Worm (Caenorhabditis elegans) whole organism, L4 larva: ENCODE data around the gene srx-31.
A peak's percentile ranks its signal among the peaks of the same experiment; 100 is the strongest.

Experiments used
- F10B5.3 ChIP-seq: sonication (generic microtip); optimal IDR thresholded peaks from 2 replicates; lab custom pipeline; 2016; ENCODE audit warnings: mild to moderate bottlenecking, missing genetic modification characterization, missing compliant biosample characterization
- F26F4.8 ChIP-seq: fragments of 200-800 bp; sonication (Bioruptor generic); conservative IDR thresholded peaks from 2 replicates; pipeline ENCODE4 v1.3.6; 2022; ENCODE audit warnings: missing genetic modification characterization, missing compliant biosample characterization
- F49E8.2 ChIP-seq: sonication (generic microtip); optimal IDR thresholded peaks from 2 replicates; lab custom pipeline; 2016; ENCODE audit warnings: missing compliant biosample characterization, mild to moderate bottlenecking, missing genetic modification characterization, borderline replicate concordance
- Y5F2A.4 ChIP-seq: fragments of 200-800 bp; sonication (Bioruptor generic); optimal IDR thresholded peaks from 2 replicates; lab custom pipeline; 2018; ENCODE audit warnings: mild to moderate bottlenecking, missing genetic modification characterization, missing compliant biosample characterization
- Y75B8A.6 ChIP-seq: fragments of 200-800 bp; sonication (Bioruptor generic); IDR thresholded peaks from 2 replicates; pipeline ENCODE4 v1.3.6; 2022; ENCODE audit warnings: missing genetic modification reagents, missing genetic modification characterization, missing compliant biosample characterization
- aha-1 ChIP-seq: fragments of 150-350 bp; peaks from one replicate; lab custom pipeline; 2014; ENCODE audit warnings: missing biosample characterization, missing genetic modification characterization
- aly-2 ChIP-seq: sonication (generic microtip); optimal IDR thresholded peaks from 2 replicates; lab custom pipeline; 2018; ENCODE audit warnings: missing biosample characterization, missing genetic modification characterization
- arid-1 ChIP-seq: fragments of 200-800 bp; sonication (Bioruptor generic); conservative IDR thresholded peaks from 2 replicates; pipeline ENCODE4 v1.3.6; 2022; ENCODE audit warnings: missing genetic modification reagents, missing genetic modification characterization, missing compliant biosample characterization
- attf-4 ChIP-seq: sonication (generic microtip); optimal IDR thresholded peaks from 3 replicates; lab custom pipeline; 2017; ENCODE audit warnings: missing biosample characterization, missing genetic modification characterization
- ceh-32 ChIP-seq: sonication (generic microtip); optimal IDR thresholded peaks from 2 replicates; lab custom pipeline; 2016; ENCODE audit warnings: mild to moderate bottlenecking, missing genetic modification characterization, missing compliant biosample characterization; ENCODE audit not compliant: poor library complexity
- ceh-44 ChIP-seq: fragments of 200-800 bp; sonication (Bioruptor generic); IDR thresholded peaks from 2 replicates; pipeline ENCODE4 v1.3.6; 2022; ENCODE audit warnings: missing genetic modification reagents, missing genetic modification characterization, missing compliant biosample characterization
- ceh-62 ChIP-seq: sonication (generic microtip); optimal IDR thresholded peaks from 2 replicates; lab custom pipeline; 2017; ENCODE audit warnings: missing biosample characterization, missing genetic modification characterization
- ceh-82 ChIP-seq: sonication (generic microtip); optimal IDR thresholded peaks from 2 replicates; lab custom pipeline; 2017; ENCODE audit warnings: missing biosample characterization, missing genetic modification characterization
- ces-1 ChIP-seq: fragments of 150-350 bp; sonication (generic microtip); optimal IDR thresholded peaks from 4 replicates; lab custom pipeline; 2014; ENCODE audit warnings: missing biosample characterization, missing genetic modification reagents, missing genetic modification characterization
- ctbp-1 ChIP-seq: fragments of 200-800 bp; sonication (Bioruptor generic); IDR thresholded peaks from 2 replicates; pipeline ENCODE4 v1.3.6; 2022; ENCODE audit warnings: missing genetic modification reagents, missing genetic modification characterization, missing compliant biosample characterization
- dmd-9 ChIP-seq: fragments of 200-800 bp; sonication (Bioruptor generic); IDR thresholded peaks from 2 replicates; pipeline ENCODE4 v1.3.6; 2022; ENCODE audit warnings: missing genetic modification reagents, missing genetic modification characterization, missing compliant biosample characterization
- duxl-1 ChIP-seq: sonication (generic microtip); optimal IDR thresholded peaks from 2 replicates; lab custom pipeline; 2016; ENCODE audit warnings: mild to moderate bottlenecking, missing genetic modification characterization, moderate library complexity, missing compliant biosample characterization; ENCODE audit not compliant: poor library complexity
- fkh-10 ChIP-seq: fragments of 150-350 bp; optimal IDR thresholded peaks from 2 replicates; lab custom pipeline; 2014; ENCODE audit warnings: missing biosample characterization, missing genetic modification reagents, missing genetic modification characterization
- fos-1 ChIP-seq: fragments of 150-350 bp; optimal IDR thresholded peaks from 2 replicates; lab custom pipeline; 2014; ENCODE audit warnings: missing biosample characterization, missing genetic modification characterization
- hif-1 ChIP-seq, 2 experiments: sonication (generic microtip); optimal IDR thresholded peaks; 2 replicates each; lab custom pipeline; 2016 to 2017; ENCODE audit warnings: missing compliant biosample characterization in 2 of 2, missing genetic modification characterization in 2 of 2, missing genetic modification reagents in 2 of 2, missing genotype in 2 of 2, mild to moderate bottlenecking in 1 of 2
- jun-1 ChIP-seq: fragments of 150-350 bp; optimal IDR thresholded peaks from 2 replicates; lab custom pipeline; 2014; ENCODE audit warnings: missing biosample characterization, missing genetic modification reagents, missing genetic modification characterization
- lim-7 ChIP-seq: fragments of 200-800 bp; sonication (Bioruptor generic); IDR thresholded peaks from 2 replicates; pipeline ENCODE4 v1.3.6; 2022; ENCODE audit warnings: missing genetic modification characterization, missing compliant biosample characterization
- lin-1 ChIP-seq: fragments of 200-800 bp; sonication (Bioruptor generic); IDR thresholded peaks from 2 replicates; pipeline ENCODE4 v1.3.6; 2022; ENCODE audit warnings: missing genetic modification reagents, missing genetic modification characterization, missing compliant biosample characterization
- lin-13 ChIP-seq: fragments of 150-350 bp; optimal IDR thresholded peaks from 2 replicates; lab custom pipeline; 2014; ENCODE audit warnings: missing biosample characterization, missing genetic modification reagents, missing genetic modification characterization
- lin-15B ChIP-seq: fragments of 150-350 bp; sonication (generic microtip); optimal IDR thresholded peaks from 3 replicates; lab custom pipeline; 2014; ENCODE audit warnings: missing biosample characterization, missing genetic modification characterization
- lin-29 ChIP-seq: fragments of 200-800 bp; sonication (Bioruptor generic); IDR thresholded peaks from 2 replicates; pipeline ENCODE4 v1.3.6; 2022; ENCODE audit warnings: missing genetic modification reagents, missing genetic modification characterization, missing compliant biosample characterization
- lir-3 ChIP-seq: sonication (generic microtip); optimal IDR thresholded peaks from 2 replicates; lab custom pipeline; 2016; ENCODE audit warnings: mild to moderate bottlenecking, missing genetic modification characterization, missing compliant biosample characterization
- lsy-2 ChIP-seq, 2 experiments: fragments of 150-350 bp in 1 of 2; sonication (generic microtip) in 1 of 2; optimal IDR thresholded peaks; 2 replicates each; lab custom pipeline; 2014 to 2017; ENCODE audit warnings: missing biosample characterization in 2 of 2, missing genetic modification characterization in 2 of 2
- mdt-29 ChIP-seq: fragments of 200-800 bp; sonication (Bioruptor generic); IDR thresholded peaks from 2 replicates; pipeline ENCODE4 v1.3.6; 2022; ENCODE audit warnings: missing genetic modification reagents, missing genetic modification characterization, missing compliant biosample characterization
- mep-1 ChIP-seq: fragments of 150-350 bp; sonication (generic microtip); optimal IDR thresholded peaks from 3 replicates; lab custom pipeline; 2014; ENCODE audit warnings: missing biosample characterization, missing genetic modification characterization
- mxl-2 ChIP-seq: fragments of 200-800 bp; sonication (Bioruptor generic); conservative IDR thresholded peaks from 2 replicates; pipeline ENCODE4 v1.3.6; 2022; ENCODE audit warnings: missing genetic modification reagents, missing genetic modification characterization, missing compliant biosample characterization
- nhr-11 ChIP-seq: fragments of 150-350 bp; optimal IDR thresholded peaks from 2 replicates; lab custom pipeline; 2014; ENCODE audit warnings: missing biosample characterization, missing genetic modification characterization
- nhr-111 ChIP-seq: fragments of 200-800 bp; sonication (Bioruptor generic); optimal IDR thresholded peaks from 2 replicates; lab custom pipeline; 2018; ENCODE audit warnings: mild to moderate bottlenecking, missing genetic modification characterization, missing compliant biosample characterization
- nhr-25 ChIP-seq: sonication (generic microtip); optimal IDR thresholded peaks from 2 replicates; lab custom pipeline; 2017; ENCODE audit warnings: missing genetic modification characterization, mild to moderate bottlenecking, missing compliant biosample characterization, antibody characterized with exemption, moderate library complexity, borderline replicate concordance; ENCODE audit not compliant: insufficient read depth
- nhr-6 ChIP-seq: fragments of 150-350 bp; optimal IDR thresholded peaks from 2 replicates; lab custom pipeline; 2014; ENCODE audit warnings: missing biosample characterization, missing genetic modification characterization
- nhr-76 ChIP-seq: fragments of 150-350 bp; optimal IDR thresholded peaks from 2 replicates; lab custom pipeline; 2014; ENCODE audit warnings: missing biosample characterization, missing genetic modification characterization
- nhr-77 ChIP-seq: fragments of 150-350 bp; optimal IDR thresholded peaks from 2 replicates; lab custom pipeline; 2014; ENCODE audit warnings: missing biosample characterization, missing genetic modification characterization
- pha-4 ChIP-seq, 2 experiments: fragments of 150-350 bp in 1 of 2; fragments of 200-800 bp in 1 of 2; sonication (Bioruptor generic) in 1 of 2; IDR thresholded peaks in 1 of 2; optimal IDR thresholded peaks in 1 of 2; 2 replicates each; pipeline versions ENCODE4 v1.3.6 to Lab custom; 2014 to 2022; ENCODE audit warnings: missing genetic modification characterization in 2 of 2, missing genetic modification reagents in 2 of 2, missing biosample characterization in 1 of 2, missing compliant biosample characterization in 1 of 2
- php-3 ChIP-seq: fragments of 200-800 bp; sonication (Bioruptor generic); IDR thresholded peaks from 2 replicates; pipeline ENCODE4 v1.3.6; 2022; ENCODE audit warnings: missing genetic modification reagents, missing genetic modification characterization, missing compliant biosample characterization
- pqm-1 ChIP-seq: sonication (generic microtip); optimal IDR thresholded peaks from 2 replicates; lab custom pipeline; 2017; ENCODE audit warnings: missing biosample characterization, missing genetic modification characterization
- rbr-2 ChIP-seq: sonication (generic microtip); optimal IDR thresholded peaks from 2 replicates; lab custom pipeline; 2016; ENCODE audit warnings: missing genotype, missing genetic modification characterization, missing compliant biosample characterization
- saeg-2 ChIP-seq: fragments of 200-800 bp; sonication (Bioruptor generic); IDR thresholded peaks from 2 replicates; pipeline ENCODE4 v1.3.6; 2022; ENCODE audit warnings: missing genetic modification reagents, missing genetic modification characterization, missing compliant biosample characterization
- set-16 ChIP-seq: fragments of 200-800 bp; sonication (Bioruptor generic); IDR thresholded peaks from 2 replicates; pipeline ENCODE4 v1.3.6; 2022; ENCODE audit warnings: missing genetic modification reagents, missing genetic modification characterization, missing compliant biosample characterization
- spr-1 ChIP-seq: sonication (generic microtip); optimal IDR thresholded peaks from 2 replicates; lab custom pipeline; 2016; ENCODE audit warnings: mild to moderate bottlenecking, missing genetic modification characterization, missing compliant biosample characterization
- tra-1 ChIP-seq: fragments of 200-800 bp; sonication (Bioruptor generic); IDR thresholded peaks from 2 replicates; pipeline ENCODE4 v1.3.6; 2022; ENCODE audit warnings: missing genetic modification reagents, missing genetic modification characterization, missing compliant biosample characterization
- unc-130 ChIP-seq: sonication (generic microtip); optimal IDR thresholded peaks from 2 replicates; lab custom pipeline; 2016; ENCODE audit warnings: missing genetic modification reagents, missing genetic modification characterization, missing compliant biosample characterization
- unc-62 ChIP-seq, 3 experiments: fragments of 150-350 bp in 1 of 3; sonication (generic microtip); optimal IDR thresholded peaks in 2 of 3; peaks in 1 of 3; 1 replicate in 1 of 3; 2 replicates in 2 of 3; lab custom pipeline; 2014 to 2017; ENCODE audit warnings: missing biosample characterization in 3 of 3, missing genetic modification characterization in 3 of 3, missing genetic modification reagents in 3 of 3, missing genotype in 1 of 3
- vab-7 ChIP-seq: fragments of 200-800 bp; sonication (Bioruptor generic); IDR thresholded peaks from 2 replicates; pipeline ENCODE4 v1.3.6; 2022; ENCODE audit warnings: missing genetic modification reagents, missing genetic modification characterization, missing compliant biosample characterization
- zfp-3 ChIP-seq: fragments of 200-800 bp; sonication (Bioruptor generic); conservative IDR thresholded peaks from 2 replicates; pipeline ENCODE4 v1.3.6; 2022; ENCODE audit warnings: missing genetic modification reagents, missing genetic modification characterization, missing compliant biosample characterization
- ztf-11 ChIP-seq: fragments of 150-350 bp; optimal IDR thresholded peaks from 2 replicates; lab custom pipeline; 2014; ENCODE audit warnings: missing biosample characterization, missing genetic modification characterization

Gene srx-31

DNA sequence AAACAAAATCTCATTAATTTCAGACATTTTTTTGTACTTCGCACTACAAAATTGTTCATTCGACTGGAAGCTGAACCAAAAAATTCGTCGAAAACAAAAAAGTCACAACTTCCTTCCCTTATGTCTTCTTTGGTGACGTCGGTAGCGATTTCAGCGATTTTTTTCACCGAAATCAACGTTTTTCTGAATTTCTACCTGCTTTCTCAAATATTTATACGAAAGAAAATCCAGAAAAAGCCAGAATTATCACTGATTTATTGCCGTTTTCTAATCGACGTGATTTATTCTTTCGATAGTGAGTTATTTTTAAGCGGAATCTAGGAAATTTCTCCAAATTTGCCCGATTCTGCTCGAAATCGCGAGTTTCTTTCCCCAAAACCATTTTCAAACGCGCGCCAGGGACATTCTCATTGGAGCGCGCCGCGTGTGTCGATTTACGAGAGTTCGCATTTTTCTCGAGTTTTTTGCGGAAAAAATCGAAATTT is 47.9 kb downstream of the srx-31 start, which contains the start of gene srbc-58 (continued):
- no peak for TF ChIP-seq lin-13 (GFP tag; lab: Kevin White, UChicago)
- TF ChIP-seq attf-4 = no peak
- TF ChIP-seq mep-1 (tag; lab: Kevin White, UChicago) = no peak
- no peak for TF ChIP-seq F26F4.8 (GFP tag; lab: Robert Waterston, UW)
- TF ChIP-seq rbr-2 = peak; percentile 21
- TF ChIP-seq vab-7 (GFP tag; lab: Robert Waterston, UW) = no peak
- TF ChIP-seq ceh-32 (tag; lab: Kevin White, UChicago) = no peak
- no peak for TF ChIP-seq Y5F2A.4 (GFP tag; lab: Kevin White, UChicago)
- no peak for TF ChIP-seq spr-1 (tag; lab: Kevin White, UChicago)
- no peak for TF ChIP-seq ces-1 (GFP tag; lab: Kevin White, UChicago)
- TF ChIP-seq nhr-6 (tag; lab: Kevin White, UChicago) = no peak
- peak; percentile 86 for TF ChIP-seq F49E8.2
- no peak for TF ChIP-seq nhr-111 (GFP tag; lab: Kevin White, UChicago)
- no peak for TF ChIP-seq F10B5.3 (tag; lab: Kevin White, UChicago)
- TF ChIP-seq unc-130 (GFP tag; lab: Kevin White, UChicago) = peak; percentile 6
- TF ChIP-seq fkh-10 (GFP tag; lab: Kevin White, UChicago) = no peak
- no peak for TF ChIP-seq pqm-1 (tag; lab: Kevin White, UChicago)
- TF ChIP-seq unc-62 (GFP tag; optimal IDR thresholded peaks at IDR 0.05 in 1 of 2; lab: Kevin White, UChicago) = no peak
- TF ChIP-seq unc-62 (tag; optimal IDR thresholded peaks at IDR 0.05; lab: Kevin White, UChicago) = no peak
- TF ChIP-seq nhr-11 = no peak
- no peak for TF ChIP-seq nhr-25 (tag; lab: Kevin White, UChicago)
- no peak for TF ChIP-seq mdt-29 (GFP tag; lab: Robert Waterston, UW)
- peak; percentile 68 for TF ChIP-seq aha-1 (tag; lab: Kevin White, UChicago)
- TF ChIP-seq hif-1 (tag; optimal IDR thresholded peaks at IDR 0.05; lab: Kevin White, UChicago) = no peak
- TF ChIP-seq lim-7 (GFP tag; lab: Robert Waterston, UW) = no peak
- TF ChIP-seq ztf-11 (tag; lab: Kevin White, UChicago) = no peak
- TF ChIP-seq mxl-2 (GFP tag; lab: Robert Waterston, UW) = no peak
- TF ChIP-seq ceh-82 = no peak
- TF ChIP-seq lin-15B (tag; lab: Kevin White, UChicago) = no peak
- no peak for TF ChIP-seq set-16 (GFP tag; lab: Robert Waterston, UW)
- TF ChIP-seq ceh-44 = no peak
- no peak for TF ChIP-seq lin-1 (GFP tag; lab: Robert Waterston, UW)
- TF ChIP-seq nhr-76 (tag; lab: Kevin White, UChicago) = no peak
- TF ChIP-seq Y75B8A.6 (GFP tag; lab: Robert Waterston, UW) = no peak
- TF ChIP-seq lir-3 (tag; lab: Kevin White, UChicago) = no peak
- TF ChIP-seq dmd-9 = no peak
- TF ChIP-seq php-3 = no peak
- peak in 1 of 2 experiments; percentile 52 for TF ChIP-seq lsy-2 (tag; optimal IDR thresholded peaks at IDR 0.05; lab: Kevin White, UChicago)
- TF ChIP-seq duxl-1 (tag; lab: Kevin White, UChicago) = no peak
- no peak for TF ChIP-seq fos-1
- no peak for TF ChIP-seq tra-1
- TF ChIP-seq lin-29 (GFP tag; lab: Robert Waterston, UW) = no peak
- no peak for TF ChIP-seq ceh-62
- TF ChIP-seq pha-4 (GFP tag; IDR thresholded peaks at IDR 0.05; lab: Robert Waterston, UW) = peak; percentile 11; the same call in 1 of the 2 replicates
- no peak for TF ChIP-seq pha-4 (tag; optimal IDR thresholded peaks at IDR 0.05; lab: Kevin White, UChicago)
- peak; percentile 70 for TF ChIP-seq arid-1
- TF ChIP-seq ctbp-1 = 0 out of 2 replicates have a peak, but pooled peaks have one; percentile 21
- no peak for TF ChIP-seq aly-2 (tag; lab: Kevin White, UChicago)
- no peak for TF ChIP-seq nhr-77
- no peak for TF ChIP-seq jun-1 (tag; lab: Kevin White, UChicago)
- no peak for TF ChIP-seq saeg-2 (GFP tag; lab: Robert Waterston, UW)
- no peak for TF ChIP-seq zfp-3 (GFP tag; lab: Robert Waterston, UW)
